Fruit fly (Drosophila melanogaster): Measurements from ENCODE around the gene CG3819.

The CG3819 gene

DNA sequence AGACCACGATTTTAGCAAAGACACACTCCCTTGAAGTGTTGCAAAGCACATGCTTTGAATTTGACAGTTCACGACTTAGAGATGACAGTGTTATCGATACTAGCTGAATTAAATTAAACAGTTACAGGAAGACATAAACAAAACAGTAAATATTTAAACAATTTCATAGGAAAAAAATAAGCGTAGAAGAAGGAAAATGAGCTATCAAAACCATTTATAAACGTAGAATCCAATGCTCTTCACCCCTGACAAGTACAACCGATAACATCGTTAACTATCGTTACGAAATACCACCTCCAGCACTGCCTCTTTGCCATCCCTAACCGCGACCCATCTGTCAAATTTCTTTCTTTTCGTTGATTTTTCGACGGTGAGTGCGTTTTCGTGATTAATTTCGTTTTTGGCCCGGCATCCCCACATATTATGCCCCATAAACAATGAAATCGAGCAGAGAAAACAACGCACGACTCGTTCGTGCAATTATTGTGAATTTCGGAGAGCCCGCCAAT lies 23.1 kb downstream of the CG3819 start, which contains the start of gene RpL26 (continued):
- peak; percentile 25 for TF ChIP-seq Ets96B (tag; optimal IDR thresholded peaks at IDR 0.05)
- peak; percentile 52 for TF ChIP-seq acj6 (GFP tag; optimal IDR thresholded peaks at IDR 0.05)
- TF ChIP-seq fd59A (GFP tag; optimal IDR thresholded peaks at IDR 0.05), result peak; percentile 45
- no peak for TF ChIP-seq CG7368 (GFP tag; optimal IDR thresholded peaks at IDR 0.05)
- TF ChIP-seq CG6792 (GFP tag; optimal IDR thresholded peaks at IDR 0.05), result peak; percentile 50
- peak; percentile 77 for TF ChIP-seq Ets21C (GFP tag; optimal IDR thresholded peaks at IDR 0.05)

DNA sequence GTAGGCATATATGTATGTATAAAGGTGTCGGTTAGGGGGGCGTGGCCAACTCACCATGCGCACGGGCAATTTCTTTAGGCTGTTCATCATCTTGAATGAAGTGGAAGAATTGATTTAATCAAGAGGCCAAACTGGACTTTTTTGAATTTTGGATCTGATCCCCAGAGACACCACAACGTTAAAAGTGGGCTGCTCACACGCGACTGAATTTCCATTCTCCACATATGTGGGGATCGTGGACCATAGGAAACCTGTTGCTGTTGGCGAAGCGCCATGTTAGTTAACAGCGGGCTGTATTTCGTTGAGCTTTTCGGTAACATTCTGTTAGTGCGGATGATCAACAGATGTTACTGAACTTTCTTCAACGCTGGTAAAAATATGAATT lies 23.8 kb downstream of the CG3819 start, which contains the start of gene CG3902:
TSS of gene CG3902 (minus strand) at position 208 of the 385 bp plus-strand sequence.
- TF ChIP-seq dsx (GFP tag; optimal IDR thresholded peaks at IDR 0.05; ENCODE audit: poor library complexity, severe bottlenecking), result peak; percentile 25
- TF ChIP-seq vri (GFP tag; optimal IDR thresholded peaks at IDR 0.05), result peak; percentile 73
- TF ChIP-seq CG7368 (GFP tag; optimal IDR thresholded peaks at IDR 0.05), result no peak
- no peak for TF ChIP-seq Ets96B (tag; optimal IDR thresholded peaks at IDR 0.05)
- peak; percentile 38 to 77 for TF ChIP-seq ss (GFP tag; optimal IDR thresholded peaks at IDR 0.05)
- TF ChIP-seq CG15336 (GFP tag; IDR thresholded peaks at IDR 0.05), result peak; percentile 49; the same call in 1 of the 2 replicates
- no peak for TF ChIP-seq spab (GFP tag; optimal IDR thresholded peaks at IDR 0.05)
- TF ChIP-seq Blimp-1 (GFP tag; optimal IDR thresholded peaks at IDR 0.05), result no peak
- no peak for TF ChIP-seq CG3919 (GFP tag; optimal IDR thresholded peaks at IDR 0.05)
- TF ChIP-seq CG6163 (GFP tag; IDR thresholded peaks at IDR 0.05), result peak; percentile 57; the same call in 1 of the 3 replicates
- no peak for TF ChIP-seq Sox102F (GFP tag; optimal IDR thresholded peaks at IDR 0.05)
- no peak for TF ChIP-seq Sox15 (GFP tag; optimal IDR thresholded peaks at IDR 0.05)
- peak; percentile 59; the same call in 1 of the 3 replicates for TF ChIP-seq eg (GFP tag; IDR thresholded peaks at IDR 0.05)
- TF ChIP-seq Ets21C (GFP tag; optimal IDR thresholded peaks at IDR 0.05), result no peak
- TF ChIP-seq Smox (GFP tag; optimal IDR thresholded peaks at IDR 0.05), result no peak
- TF ChIP-seq CG9139 (GFP tag; optimal IDR thresholded peaks at IDR 0.05), result peak; percentile 28
- TF ChIP-seq OdsH (GFP tag; optimal IDR thresholded peaks at IDR 0.05), result no peak
- TF ChIP-seq Gug (GFP tag; IDR thresholded peaks at IDR 0.05), result no peak
- TF ChIP-seq CG6854 (GFP tag; optimal IDR thresholded peaks at IDR 0.05), result peak; percentile 75
- peak; percentile 78 for TF ChIP-seq Eip78C (GFP tag)
- no peak for TF ChIP-seq CG11902 (GFP tag; optimal IDR thresholded peaks at IDR 0.05)
- peak; percentile 14 for TF ChIP-seq Eip75B (GFP tag; optimal IDR thresholded peaks at IDR 0.05)
- TF ChIP-seq CG32006 (GFP tag; optimal IDR thresholded peaks at IDR 0.05), result no peak
- no peak for TF ChIP-seq CG6792 (GFP tag; optimal IDR thresholded peaks at IDR 0.05)
- TF ChIP-seq esn (GFP tag; optimal IDR thresholded peaks at IDR 0.05), result peak; percentile 26
- TF ChIP-seq CG8119 (GFP tag; IDR thresholded peaks at IDR 0.05), result peak; percentile 44; the same call in 1 of the 3 replicates
- peak; percentile 22 for TF ChIP-seq net (GFP tag; optimal IDR thresholded peaks at IDR 0.05)
- no peak for TF ChIP-seq CG6276 (GFP tag; optimal IDR thresholded peaks at IDR 0.05)

DNA sequence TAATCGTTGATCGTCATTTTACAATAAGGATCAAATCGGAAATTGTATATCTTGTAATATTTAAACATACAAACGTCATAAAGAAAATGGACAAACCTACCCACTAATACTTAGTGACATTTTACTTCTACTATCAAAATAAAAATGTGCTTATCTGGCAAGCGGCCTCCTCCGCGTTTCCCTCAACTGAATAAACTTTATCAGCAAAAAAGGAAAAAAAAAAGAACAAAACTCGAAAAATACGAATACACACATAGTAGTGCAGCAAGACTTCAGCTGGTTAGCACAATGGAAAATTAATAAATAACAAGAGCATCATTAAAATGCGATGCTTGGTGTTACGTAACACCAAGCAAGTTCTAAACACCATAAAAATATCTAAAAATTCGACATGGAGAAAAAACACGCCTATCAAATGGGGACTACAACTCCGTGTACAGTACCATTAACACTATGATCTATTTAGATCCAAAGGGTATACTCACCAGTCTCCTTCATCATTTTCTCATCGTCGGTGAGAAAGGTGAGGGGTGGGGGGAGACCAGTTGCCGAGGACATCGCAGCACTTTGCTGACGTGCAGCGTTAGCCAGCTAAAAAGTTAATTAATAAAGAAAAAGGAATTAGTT lies 24.3 kb downstream of the CG3819 start:
- TF ChIP-seq CG8632 (GFP tag; optimal IDR thresholded peaks at IDR 0.05) (no peak), Lpt (GFP tag; optimal IDR thresholded peaks at IDR 0.05) (no peak), vri (GFP tag; optimal IDR thresholded peaks at IDR 0.05) (peak; percentile 77)

DNA sequence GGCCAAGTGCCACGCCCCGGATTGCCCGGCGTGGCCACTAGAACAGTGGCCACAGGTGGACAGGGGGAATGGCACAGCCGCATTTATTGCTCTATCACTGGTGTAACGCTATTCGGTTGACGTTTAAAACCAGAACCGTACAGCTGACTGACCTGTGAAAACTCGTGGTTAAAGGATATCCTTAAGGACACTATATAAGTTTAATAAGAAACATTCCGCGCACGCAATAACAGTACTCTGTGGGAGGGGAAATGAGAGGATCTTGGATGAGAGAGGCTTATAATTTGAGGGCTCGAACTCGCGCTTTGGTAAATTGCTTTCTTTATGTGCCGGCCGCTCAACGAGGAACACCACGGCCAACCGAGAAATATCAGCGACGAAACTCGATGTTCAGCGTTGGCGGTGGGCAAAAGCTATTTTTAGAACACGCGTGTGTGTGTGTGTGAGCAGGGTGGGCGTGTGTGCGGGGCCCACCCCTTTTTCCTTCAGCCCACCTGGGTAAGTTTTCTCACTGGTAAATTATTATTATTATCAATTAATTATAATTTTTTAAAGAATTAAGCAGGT lies 25.5 kb downstream of the CG3819 start:
- TF ChIP-seq CG1621 (tag; optimal IDR thresholded peaks at IDR 0.05) (peak; percentile 47), svp (GFP tag) (peak; percentile 88), Hr38 (GFP tag; optimal IDR thresholded peaks at IDR 0.05) (no peak), vri (GFP tag; optimal IDR thresholded peaks at IDR 0.05) (peak; percentile 27), CG6808 (GFP tag; optimal IDR thresholded peaks at IDR 0.05) (peak; percentile 10), Sox102F (GFP tag; optimal IDR thresholded peaks at IDR 0.05) (no peak), CG6854 (GFP tag; optimal IDR thresholded peaks at IDR 0.05) (peak; percentile 15), ss (GFP tag; optimal IDR thresholded peaks at IDR 0.05) (peak; percentile 40 to 56)

Data from whole organism, prepupa.